Worm (Caenorhabditis elegans) whole organism, L4 larva: ENCODE data around the gene nas-20.

Source experiments
- D1046.2 ChIP-seq: fragments of 200-800 bp; sonication (Bioruptor generic); IDR thresholded peaks from 2 replicates; pipeline ENCODE4 v1.3.6; 2022; ENCODE audit warnings: missing genetic modification characterization, missing compliant biosample characterization
- F10B5.3 ChIP-seq: sonication (generic microtip); optimal IDR thresholded peaks from 2 replicates; lab custom pipeline; 2016; ENCODE audit warnings: mild to moderate bottlenecking, missing genetic modification characterization, missing compliant biosample characterization
- F26F4.8 ChIP-seq: fragments of 200-800 bp; sonication (Bioruptor generic); conservative IDR thresholded peaks from 2 replicates; pipeline ENCODE4 v1.3.6; 2022; ENCODE audit warnings: missing genetic modification characterization, missing compliant biosample characterization
- F49E8.2 ChIP-seq: sonication (generic microtip); optimal IDR thresholded peaks from 2 replicates; lab custom pipeline; 2016; ENCODE audit warnings: missing compliant biosample characterization, mild to moderate bottlenecking, missing genetic modification characterization, borderline replicate concordance
- T20F7.1 ChIP-seq: fragments of 200-800 bp; sonication (Bioruptor generic); optimal IDR thresholded peaks from 2 replicates; lab custom pipeline; 2018; ENCODE audit warnings: mild to moderate bottlenecking, missing genetic modification characterization, missing compliant biosample characterization
- T26A8.4 ChIP-seq: fragments of 200-800 bp; sonication (Bioruptor generic); IDR thresholded peaks from 2 replicates; pipeline ENCODE4 v1.3.6; 2022; ENCODE audit warnings: missing genetic modification characterization, missing compliant biosample characterization
- Y105C5A.15 ChIP-seq: fragments of 200-800 bp; sonication (Bioruptor generic); IDR thresholded peaks from 2 replicates; pipeline ENCODE4 v1.3.6; 2022; ENCODE audit warnings: missing genetic modification characterization, missing compliant biosample characterization
- Y5F2A.4 ChIP-seq: fragments of 200-800 bp; sonication (Bioruptor generic); optimal IDR thresholded peaks from 2 replicates; lab custom pipeline; 2018; ENCODE audit warnings: mild to moderate bottlenecking, missing genetic modification characterization, missing compliant biosample characterization
- aha-1 ChIP-seq: fragments of 150-350 bp; peaks from one replicate; lab custom pipeline; 2014; ENCODE audit warnings: missing biosample characterization, missing genetic modification characterization
- aly-2 ChIP-seq: sonication (generic microtip); optimal IDR thresholded peaks from 2 replicates; lab custom pipeline; 2018; ENCODE audit warnings: missing biosample characterization, missing genetic modification characterization
- ceh-20 ChIP-seq: fragments of 200-800 bp; sonication (Bioruptor generic); IDR thresholded peaks from 2 replicates; pipeline ENCODE4 v1.3.6; 2022; ENCODE audit warnings: missing genetic modification reagents, missing genetic modification characterization, missing compliant biosample characterization
- ceh-32 ChIP-seq: sonication (generic microtip); optimal IDR thresholded peaks from 2 replicates; lab custom pipeline; 2016; ENCODE audit warnings: mild to moderate bottlenecking, missing genetic modification characterization, missing compliant biosample characterization; ENCODE audit not compliant: poor library complexity
- ceh-44 ChIP-seq: fragments of 200-800 bp; sonication (Bioruptor generic); IDR thresholded peaks from 2 replicates; pipeline ENCODE4 v1.3.6; 2022; ENCODE audit warnings: missing genetic modification reagents, missing genetic modification characterization, missing compliant biosample characterization
- ceh-62 ChIP-seq: sonication (generic microtip); optimal IDR thresholded peaks from 2 replicates; lab custom pipeline; 2017; ENCODE audit warnings: missing biosample characterization, missing genetic modification characterization
- cey-2 ChIP-seq: sonication (generic microtip); optimal IDR thresholded peaks from 3 replicates; lab custom pipeline; 2017; ENCODE audit warnings: missing genetic modification characterization, mild to moderate bottlenecking, missing compliant biosample characterization, antibody characterized with exemption, borderline replicate concordance; ENCODE audit not compliant: insufficient read depth
- ctbp-1 ChIP-seq: fragments of 200-800 bp; sonication (Bioruptor generic); IDR thresholded peaks from 2 replicates; pipeline ENCODE4 v1.3.6; 2022; ENCODE audit warnings: missing genetic modification reagents, missing genetic modification characterization, missing compliant biosample characterization
- daf-16 ChIP-seq, 3 experiments: sonication (generic microtip); optimal IDR thresholded peaks; 2 replicates each; lab custom pipeline; 2016 to 2017; ENCODE audit warnings: missing genetic modification characterization in 3 of 3, missing genetic modification reagents in 3 of 3, mild to moderate bottlenecking in 2 of 3, missing compliant biosample characterization in 2 of 3, missing biosample characterization in 1 of 3, moderate library complexity in 1 of 3
- daf-19 ChIP-seq: fragments of 200-800 bp; sonication (Bioruptor generic); conservative IDR thresholded peaks from 2 replicates; pipeline ENCODE4 v1.3.6; 2022; ENCODE audit warnings: missing genetic modification characterization, missing compliant biosample characterization
- daf-8 ChIP-seq: fragments of 200-800 bp; sonication (Bioruptor generic); IDR thresholded peaks from 2 replicates; pipeline ENCODE4 v1.3.6; 2022; ENCODE audit warnings: missing genetic modification characterization, missing compliant biosample characterization
- dmd-6 ChIP-seq: fragments of 200-800 bp; sonication (Bioruptor generic); IDR thresholded peaks from 2 replicates; pipeline ENCODE4 v1.3.6; 2022; ENCODE audit warnings: missing genetic modification reagents, missing genetic modification characterization, missing compliant biosample characterization
- dpl-1 ChIP-seq: fragments of 150-350 bp; optimal IDR thresholded peaks from 2 replicates; lab custom pipeline; 2014; ENCODE audit warnings: missing biosample characterization, missing genetic modification reagents, missing genetic modification characterization
- egl-43 ChIP-seq: fragments of 200-800 bp; sonication (Bioruptor generic); IDR thresholded peaks from 2 replicates; pipeline ENCODE4 v1.3.6; 2022; ENCODE audit warnings: missing genetic modification reagents, missing genetic modification characterization, missing compliant biosample characterization
- fkh-10 ChIP-seq: fragments of 150-350 bp; optimal IDR thresholded peaks from 2 replicates; lab custom pipeline; 2014; ENCODE audit warnings: missing biosample characterization, missing genetic modification reagents, missing genetic modification characterization
- fos-1 ChIP-seq: fragments of 150-350 bp; optimal IDR thresholded peaks from 2 replicates; lab custom pipeline; 2014; ENCODE audit warnings: missing biosample characterization, missing genetic modification characterization
- hif-1 ChIP-seq, 2 experiments: sonication (generic microtip); optimal IDR thresholded peaks; 2 replicates each; lab custom pipeline; 2016 to 2017; ENCODE audit warnings: missing compliant biosample characterization in 2 of 2, missing genetic modification characterization in 2 of 2, missing genetic modification reagents in 2 of 2, missing genotype in 2 of 2, mild to moderate bottlenecking in 1 of 2
- hlh-11 ChIP-seq: fragments of 200-800 bp; sonication (Bioruptor generic); optimal IDR thresholded peaks from 2 replicates; lab custom pipeline; 2018; ENCODE audit warnings: mild to moderate bottlenecking, missing genetic modification characterization, missing compliant biosample characterization
- hlh-30 ChIP-seq: sonication (generic microtip); optimal IDR thresholded peaks from 2 replicates; lab custom pipeline; 2017; ENCODE audit warnings: antibody characterized with exemption, mild to moderate bottlenecking, missing genetic modification characterization, missing compliant biosample characterization; ENCODE audit not compliant: insufficient read depth
- jun-1 ChIP-seq: fragments of 150-350 bp; optimal IDR thresholded peaks from 2 replicates; lab custom pipeline; 2014; ENCODE audit warnings: missing biosample characterization, missing genetic modification reagents, missing genetic modification characterization
- lin-1 ChIP-seq: fragments of 200-800 bp; sonication (Bioruptor generic); IDR thresholded peaks from 2 replicates; pipeline ENCODE4 v1.3.6; 2022; ENCODE audit warnings: missing genetic modification reagents, missing genetic modification characterization, missing compliant biosample characterization
- lin-38 ChIP-seq: fragments of 200-800 bp; sonication (Bioruptor generic); IDR thresholded peaks from 2 replicates; pipeline ENCODE4 v1.3.6; 2022; ENCODE audit warnings: missing genetic modification reagents, missing genetic modification characterization, missing compliant biosample characterization
- lir-3 ChIP-seq: sonication (generic microtip); optimal IDR thresholded peaks from 2 replicates; lab custom pipeline; 2016; ENCODE audit warnings: mild to moderate bottlenecking, missing genetic modification characterization, missing compliant biosample characterization
- mes-2 ChIP-seq: sonication (generic microtip); optimal IDR thresholded peaks from 2 replicates; lab custom pipeline; 2016; ENCODE audit warnings: missing genotype, mild to moderate bottlenecking, missing genetic modification characterization, missing compliant biosample characterization; ENCODE audit not compliant: poor library complexity, severe bottlenecking
- mxl-3 ChIP-seq: fragments of 200-800 bp; sonication (Bioruptor generic); optimal IDR thresholded peaks from 2 replicates; lab custom pipeline; 2018; ENCODE audit warnings: mild to moderate bottlenecking, missing genetic modification characterization, missing compliant biosample characterization
- nhr-111 ChIP-seq: fragments of 200-800 bp; sonication (Bioruptor generic); optimal IDR thresholded peaks from 2 replicates; lab custom pipeline; 2018; ENCODE audit warnings: mild to moderate bottlenecking, missing genetic modification characterization, missing compliant biosample characterization
- nhr-41 ChIP-seq: fragments of 200-800 bp; sonication (Bioruptor generic); IDR thresholded peaks from 2 replicates; pipeline ENCODE4 v1.3.6; 2022; ENCODE audit warnings: missing genetic modification reagents, missing genetic modification characterization, missing compliant biosample characterization
- nhr-42 ChIP-seq: fragments of 200-800 bp; sonication (Bioruptor generic); IDR thresholded peaks from 2 replicates; pipeline ENCODE4 v1.3.6; 2022; ENCODE audit warnings: missing genetic modification characterization, missing compliant biosample characterization
- nhr-48 ChIP-seq: sonication (generic microtip); optimal IDR thresholded peaks from 2 replicates; lab custom pipeline; 2016; ENCODE audit warnings: mild to moderate bottlenecking, missing genetic modification characterization, missing compliant biosample characterization
- nhr-6 ChIP-seq: fragments of 150-350 bp; optimal IDR thresholded peaks from 2 replicates; lab custom pipeline; 2014; ENCODE audit warnings: missing biosample characterization, missing genetic modification characterization
- nhr-77 ChIP-seq: fragments of 150-350 bp; optimal IDR thresholded peaks from 2 replicates; lab custom pipeline; 2014; ENCODE audit warnings: missing biosample characterization, missing genetic modification characterization
- pha-4 ChIP-seq, 2 experiments: fragments of 150-350 bp in 1 of 2; fragments of 200-800 bp in 1 of 2; sonication (Bioruptor generic) in 1 of 2; IDR thresholded peaks in 1 of 2; optimal IDR thresholded peaks in 1 of 2; 2 replicates each; pipeline versions ENCODE4 v1.3.6 to Lab custom; 2014 to 2022; ENCODE audit warnings: missing genetic modification characterization in 2 of 2, missing genetic modification reagents in 2 of 2, missing biosample characterization in 1 of 2, missing compliant biosample characterization in 1 of 2
- set-16 ChIP-seq: fragments of 200-800 bp; sonication (Bioruptor generic); IDR thresholded peaks from 2 replicates; pipeline ENCODE4 v1.3.6; 2022; ENCODE audit warnings: missing genetic modification reagents, missing genetic modification characterization, missing compliant biosample characterization
- snpc-1.2 ChIP-seq: fragments of 200-800 bp; sonication (Bioruptor generic); IDR thresholded peaks from 2 replicates; pipeline ENCODE4 v1.3.6; 2022; ENCODE audit warnings: missing genetic modification reagents, missing genetic modification characterization, missing compliant biosample characterization
- unc-62 ChIP-seq, 3 experiments: fragments of 150-350 bp in 1 of 3; sonication (generic microtip); optimal IDR thresholded peaks in 2 of 3; peaks in 1 of 3; 1 replicate in 1 of 3; 2 replicates in 2 of 3; lab custom pipeline; 2014 to 2017; ENCODE audit warnings: missing biosample characterization in 3 of 3, missing genetic modification characterization in 3 of 3, missing genetic modification reagents in 3 of 3, missing genotype in 1 of 3
- zfp-3 ChIP-seq: fragments of 200-800 bp; sonication (Bioruptor generic); conservative IDR thresholded peaks from 2 replicates; pipeline ENCODE4 v1.3.6; 2022; ENCODE audit warnings: missing genetic modification reagents, missing genetic modification characterization, missing compliant biosample characterization
- zip-11 ChIP-seq: fragments of 200-800 bp; sonication (Bioruptor generic); IDR thresholded peaks from 2 replicates; pipeline ENCODE4 v1.3.6; 2022; ENCODE audit warnings: missing genetic modification characterization, missing compliant biosample characterization
- ztf-11 ChIP-seq: fragments of 150-350 bp; optimal IDR thresholded peaks from 2 replicates; lab custom pipeline; 2014; ENCODE audit warnings: missing biosample characterization, missing genetic modification characterization

The nas-20 gene

DNA sequence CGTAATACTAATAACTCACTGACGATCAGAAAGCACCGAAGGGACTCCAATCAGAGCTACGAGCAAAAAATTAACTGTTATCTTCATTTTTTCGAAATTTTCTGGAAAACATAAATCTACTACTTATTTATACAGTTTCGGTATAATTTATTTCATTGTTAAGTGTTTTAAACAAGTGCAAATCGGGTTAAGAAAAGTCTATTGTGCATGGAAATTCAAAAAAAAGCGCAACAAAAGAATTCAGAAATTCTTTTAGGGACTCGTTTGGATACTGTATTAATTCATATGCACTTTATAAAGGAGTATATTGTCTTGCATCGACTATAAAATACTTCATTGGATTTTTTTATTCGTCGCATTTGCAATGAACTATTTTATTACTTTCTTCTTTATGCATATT lies at the start of gene nas-20, which contains the start of gene nas-21:
nas-20 (minus strand) TSS at position 101 of the 400 bp plus-strand sequence.
nas-21 (plus strand) TSS at position 356 of the 400 bp plus-strand sequence.
- TF ChIP-seq lin-1 (no peak), nhr-6 (tag; lab: Kevin White, UChicago) (no peak), daf-19 (GFP tag; lab: Robert Waterston, UW) (no peak), hif-1 (tag; optimal IDR thresholded peaks at IDR 0.05; lab: Kevin White, UChicago) (no peak), set-16 (GFP tag; lab: Robert Waterston, UW) (no peak), T26A8.4 (no peak), fkh-10 (GFP tag; lab: Kevin White, UChicago) (no peak), D1046.2 (GFP tag; lab: Robert Waterston, UW) (no peak), snpc-1.2 (GFP tag; lab: Robert Waterston, UW) (no peak), T20F7.1 (no peak), ceh-32 (tag; lab: Kevin White, UChicago) (no peak), daf-16 (GFP tag; optimal IDR thresholded peaks at IDR 0.05; lab: Kevin White, UChicago) (no peak), daf-16 (tag; optimal IDR thresholded peaks at IDR 0.05; lab: Kevin White, UChicago) (no peak), ceh-20 (GFP tag; lab: Robert Waterston, UW) (no peak), pha-4 (GFP tag; IDR thresholded peaks at IDR 0.05; lab: Robert Waterston, UW) (no peak), pha-4 (tag; optimal IDR thresholded peaks at IDR 0.05; lab: Kevin White, UChicago) (no peak), dpl-1 (GFP tag; lab: Kevin White, UChicago) (no peak), ztf-11 (tag; lab: Kevin White, UChicago) (no peak), nhr-41 (GFP tag; lab: Robert Waterston, UW) (no peak), nhr-111 (GFP tag; lab: Kevin White, UChicago) (no peak), Y5F2A.4 (GFP tag; lab: Kevin White, UChicago) (no peak), lir-3 (tag; lab: Kevin White, UChicago) (no peak)
- TF ChIP-seq, all 104 proteins: peak for 0

DNA sequence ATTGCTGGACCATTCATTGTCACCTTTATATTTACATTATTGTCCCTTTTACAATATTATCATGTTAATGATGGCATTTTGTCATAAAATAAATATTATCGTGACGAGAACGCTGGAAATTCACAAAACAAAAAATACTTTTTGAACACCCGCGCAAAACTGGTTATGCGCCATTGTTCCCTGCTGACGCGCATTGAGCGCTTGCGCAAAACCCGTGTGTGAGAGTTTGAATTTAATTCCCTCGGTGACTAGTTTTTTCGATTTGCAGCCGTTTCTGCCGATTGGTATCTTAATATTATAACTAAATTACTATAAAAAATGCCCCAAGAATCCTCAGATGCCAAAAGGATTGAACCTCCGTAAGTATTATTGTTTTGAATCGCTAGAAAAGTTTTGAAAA lies 49.3 kb upstream of the nas-20 start, which contains the start of gene pafo-1:
pafo-1 (plus strand) TSS at position 256 of the 400 bp plus-strand sequence.
- TF ChIP-seq egl-43 (GFP tag; lab: Robert Waterston, UW): 0 out of 2 replicates have a peak, but pooled peaks have one; percentile 46
- TF ChIP-seq T26A8.4: peak; percentile 90
- TF ChIP-seq fos-1 (tag; lab: Kevin White, UChicago): no peak
- TF ChIP-seq F49E8.2 (tag; lab: Kevin White, UChicago): peak; percentile 80
- TF ChIP-seq dmd-6 (GFP tag; lab: Robert Waterston, UW): peak; percentile 84
- TF ChIP-seq aha-1 (tag; lab: Kevin White, UChicago): peak; percentile 96
- TF ChIP-seq ceh-44 (GFP tag; lab: Robert Waterston, UW): no peak
- TF ChIP-seq D1046.2 (GFP tag; lab: Robert Waterston, UW): 0 out of 2 replicates have a peak, but pooled peaks have one; percentile 31
- TF ChIP-seq zfp-3 (GFP tag; lab: Robert Waterston, UW): 0 out of 2 replicates have a peak, but pooled peaks have one; percentile 45
- peak; percentile 57 for TF ChIP-seq fkh-10 (GFP tag; lab: Kevin White, UChicago)
- TF ChIP-seq ctbp-1 (GFP tag; lab: Robert Waterston, UW): peak; percentile 84
- TF ChIP-seq hlh-30 (tag; lab: Kevin White, UChicago): peak; percentile 79
- TF ChIP-seq zip-11 (GFP tag; lab: Robert Waterston, UW): no peak
- peak in 1 of 2 experiments; percentile 72 for TF ChIP-seq unc-62 (GFP tag; optimal IDR thresholded peaks at IDR 0.05 in 1 of 2; lab: Kevin White, UChicago)
- TF ChIP-seq unc-62 (tag; optimal IDR thresholded peaks at IDR 0.05; lab: Kevin White, UChicago): no peak
- peak; percentile 37 for TF ChIP-seq ceh-32 (tag; lab: Kevin White, UChicago)
- TF ChIP-seq daf-8 (GFP tag; lab: Robert Waterston, UW): no peak
- TF ChIP-seq Y105C5A.15 (GFP tag; lab: Robert Waterston, UW): no peak
- peak; percentile 47 for TF ChIP-seq mxl-3 (GFP tag; lab: Kevin White, UChicago)
- peak; percentile 73 for TF ChIP-seq F10B5.3 (tag; lab: Kevin White, UChicago)
- no peak for TF ChIP-seq ceh-62 (tag; lab: Kevin White, UChicago)
- no peak for TF ChIP-seq nhr-111 (GFP tag; lab: Kevin White, UChicago)
- TF ChIP-seq nhr-48 (tag; lab: Kevin White, UChicago): peak; percentile 75
- TF ChIP-seq T20F7.1: peak; percentile 76
- TF ChIP-seq aly-2 (tag; lab: Kevin White, UChicago): no peak
- no peak for TF ChIP-seq lin-38 (GFP tag; lab: Robert Waterston, UW)
- no peak for TF ChIP-seq jun-1
- TF ChIP-seq nhr-77 (tag; lab: Kevin White, UChicago): peak; percentile 54
- peak; percentile 90 for TF ChIP-seq mes-2
- peak; percentile 84 for TF ChIP-seq nhr-42 (GFP tag; lab: Robert Waterston, UW)
- TF ChIP-seq hlh-11 (tag; lab: Kevin White, UChicago): peak; percentile 85
- no peak for TF ChIP-seq F26F4.8 (GFP tag; lab: Robert Waterston, UW)
- no peak for TF ChIP-seq snpc-1.2 (GFP tag; lab: Robert Waterston, UW)
- no peak for TF ChIP-seq cey-2
